Fruit fly (Drosophila melanogaster): ENCODE measurements around the gene Lsp2.
A peak's percentile ranks its signal among the peaks of the same experiment; 100 is the strongest.

Lsp2 gene

dm6 chr3L:12101924-12102383 is 27.2 kb upstream of the Lsp2 start (continued):
- TF ChIP-seq CG6792 (GFP tag; optimal IDR thresholded peaks at IDR 0.05) (peak; percentile 45), CG3919 (GFP tag; optimal IDR thresholded peaks at IDR 0.05) (peak; percentile 55), fkh (GFP tag; optimal IDR thresholded peaks at IDR 0.05) (no peak), acj6 (GFP tag; optimal IDR thresholded peaks at IDR 0.05) (peak; percentile 59), pdm3 (GFP tag; optimal IDR thresholded peaks at IDR 0.05) (peak; percentile 17), topi (GFP tag; optimal IDR thresholded peaks at IDR 0.05) (peak; percentile 14), CG6854 (GFP tag; optimal IDR thresholded peaks at IDR 0.05) (no peak), vri (GFP tag; optimal IDR thresholded peaks at IDR 0.05) (no peak), CG11902 (GFP tag; optimal IDR thresholded peaks at IDR 0.05) (no peak), spab (GFP tag; optimal IDR thresholded peaks at IDR 0.05) (peak; percentile 59), dac (GFP tag; optimal IDR thresholded peaks at IDR 0.05) (peak; percentile 20), ss (GFP tag; optimal IDR thresholded peaks at IDR 0.05) (peak; percentile 50 to 52), CG1621 (tag; optimal IDR thresholded peaks at IDR 0.05) (no peak), fd59A (GFP tag; optimal IDR thresholded peaks at IDR 0.05) (peak; percentile 47), Smox (GFP tag; optimal IDR thresholded peaks at IDR 0.05) (peak; percentile 10), salr (GFP tag; optimal IDR thresholded peaks at IDR 0.05) (peak in 1 of 2 experiments; percentile 72), CG31627 (GFP tag; optimal IDR thresholded peaks at IDR 0.05) (no peak), CG6163 (GFP tag; IDR thresholded peaks at IDR 0.05) (peak; percentile 20; the same call in 1 of the 3 replicates), Eip93F (GFP tag; optimal IDR thresholded peaks at IDR 0.05) (no peak), Hr38 (GFP tag; optimal IDR thresholded peaks at IDR 0.05) (no peak), CG8119 (GFP tag; IDR thresholded peaks at IDR 0.05) (peak; percentile 82)

- TF ChIP-seq Sox15 (GFP tag; optimal IDR thresholded peaks at IDR 0.05) = no peak
- peak; percentile 25 for TF ChIP-seq svp (GFP tag)
Observed at dm6 chr3L:12107378-12107777, 21.8 kb upstream of the Lsp2 start.

- TF ChIP-seq Smox (GFP tag; optimal IDR thresholded peaks at IDR 0.05) = no peak
- TF ChIP-seq topi (GFP tag; optimal IDR thresholded peaks at IDR 0.05) = peak; percentile 40
- TF ChIP-seq CG10631 (GFP tag; optimal IDR thresholded peaks at IDR 0.05) = peak; percentile 0
- TF ChIP-seq Eip78C (GFP tag) = peak; percentile 82
- no peak for TF ChIP-seq ss (GFP tag; optimal IDR thresholded peaks at IDR 0.05)
- TF ChIP-seq Gug (GFP tag; IDR thresholded peaks at IDR 0.05) = peak; percentile 29; the same call in 1 of the 2 replicates
- TF ChIP-seq Lpt (GFP tag; optimal IDR thresholded peaks at IDR 0.05) = no peak
- TF ChIP-seq CG10669 (GFP tag; optimal IDR thresholded peaks at IDR 0.05) = peak; percentile 3
- peak; percentile 37; the same call in 2 of the 3 replicates for TF ChIP-seq eg (GFP tag; IDR thresholded peaks at IDR 0.05)
- TF ChIP-seq esn (GFP tag; optimal IDR thresholded peaks at IDR 0.05) = peak; percentile 23
- TF ChIP-seq CG8119 (GFP tag; IDR thresholded peaks at IDR 0.05) = peak; percentile 68
- no peak for TF ChIP-seq CG16779 (tag; optimal IDR thresholded peaks at IDR 0.05)
- TF ChIP-seq CG15336 (GFP tag; IDR thresholded peaks at IDR 0.05) = peak; percentile 64
- peak; percentile 70 for TF ChIP-seq svp (GFP tag)
- no peak for TF ChIP-seq lz (GFP tag; optimal IDR thresholded peaks at IDR 0.05)
- TF ChIP-seq dsx (GFP tag; optimal IDR thresholded peaks at IDR 0.05; ENCODE audit: poor library complexity, severe bottlenecking) = no peak
- TF ChIP-seq OdsH (GFP tag; optimal IDR thresholded peaks at IDR 0.05) = no peak
- peak; percentile 10 for TF ChIP-seq CG32006 (GFP tag; optimal IDR thresholded peaks at IDR 0.05)
- peak; percentile 40; the same call in 2 of the 3 replicates for TF ChIP-seq CG6163 (GFP tag; IDR thresholded peaks at IDR 0.05)
- TF ChIP-seq spab (GFP tag; optimal IDR thresholded peaks at IDR 0.05) = no peak
- TF ChIP-seq dac (GFP tag; optimal IDR thresholded peaks at IDR 0.05) = no peak
- no peak for TF ChIP-seq acj6 (GFP tag; optimal IDR thresholded peaks at IDR 0.05)
- TF ChIP-seq Blimp-1 (GFP tag; optimal IDR thresholded peaks at IDR 0.05) = no peak
Observed at dm6 chr3L:12108515-12108914, 20.7 kb upstream of the Lsp2 start.

Data from whole organism, prepupa.